Worm (Caenorhabditis elegans) whole organism, L2 larva: ENCODE results near the gene F55A4.7.

Experiments used
- C34F6.9 ChIP-seq: fragments of 150-350 bp; optimal IDR thresholded peaks from 2 replicates; lab custom pipeline; 2014; ENCODE audit warnings: missing biosample characterization, missing genetic modification characterization
- aly-2 ChIP-seq: fragments of 150-350 bp; optimal IDR thresholded peaks from 2 replicates; lab custom pipeline; 2014; ENCODE audit warnings: missing biosample characterization, missing genetic modification characterization
- blmp-1 ChIP-seq: sonication (generic microtip); optimal IDR thresholded peaks from 2 replicates; lab custom pipeline; 2017; ENCODE audit warnings: missing genetic modification characterization, mild to moderate bottlenecking, missing compliant biosample characterization, antibody characterized with exemption, moderate library complexity; ENCODE audit not compliant: insufficient read depth
- fos-1 ChIP-seq: fragments of 150-350 bp; optimal IDR thresholded peaks from 2 replicates; lab custom pipeline; 2014; ENCODE audit warnings: missing biosample characterization, missing genetic modification characterization
- nhr-23 ChIP-seq: fragments of 150-350 bp; optimal IDR thresholded peaks from 2 replicates; lab custom pipeline; 2014; ENCODE audit warnings: missing biosample characterization, missing genetic modification reagents, missing genetic modification characterization
- nhr-77 ChIP-seq: fragments of 150-350 bp; optimal IDR thresholded peaks from 2 replicates; lab custom pipeline; 2014; ENCODE audit warnings: missing biosample characterization, missing genetic modification characterization
- unc-62 ChIP-seq: fragments of 150-350 bp; optimal IDR thresholded peaks from 2 replicates; lab custom pipeline; 2014; ENCODE audit warnings: missing biosample characterization, missing genetic modification reagents, missing genetic modification characterization

DNA sequence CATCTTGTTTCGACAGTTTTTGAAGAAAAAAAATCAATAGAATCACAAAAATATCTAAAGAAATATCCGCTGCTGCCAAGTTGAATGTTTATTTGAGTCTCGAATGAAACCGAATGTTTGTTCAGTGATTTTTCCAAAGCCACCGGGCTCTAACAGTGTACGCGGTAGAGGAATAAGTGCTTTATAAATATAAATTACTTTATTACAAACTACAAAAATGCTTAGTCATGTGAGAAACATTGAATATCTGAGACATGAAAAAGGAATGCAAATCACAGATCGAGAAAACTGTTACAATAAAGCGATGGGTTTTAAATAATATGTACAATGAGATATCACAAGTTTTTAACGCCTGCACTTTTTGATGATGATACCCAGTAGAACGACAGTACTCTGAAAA is at the start of gene F55A4.7:
- TF ChIP-seq unc-62 (GFP tag; lab: Kevin White, UChicago) (no peak), nhr-23 (tag; lab: Kevin White, UChicago) (no peak), C34F6.9 (tag; lab: Kevin White, UChicago) (no peak), aly-2 (tag; lab: Kevin White, UChicago) (no peak), nhr-77 (tag; lab: Kevin White, UChicago) (no peak), blmp-1 (no peak), fos-1 (tag; lab: Kevin White, UChicago) (no peak)
